Fruit fly (Drosophila melanogaster) whole organism, wandering third instar larva: ENCODE results near the gene CG6766.
"Not testable (repeated sequence)": the region's sequence is repeated elsewhere in the genome, so short reads cannot be mapped to it uniquely, and the experiment has no call there.

Experiments
- Hnf4 ChIP-seq: fragments of 200-800 bp; sonication (Bioruptor generic); optimal IDR thresholded peaks from 2 replicates; lab custom pipeline; 2016; ENCODE audit warnings: missing biosample characterization, mild to moderate bottlenecking, missing genetic modification characterization
- Rel ChIP-seq, 2 experiments: fragments of 200-800 bp; sonication (Bioruptor generic) in 1 of 2; optimal IDR thresholded peaks; 2 replicates in 1 of 2; 3 replicates in 1 of 2; lab custom pipeline; 2016 to 2019; ENCODE audit warnings: mild to moderate bottlenecking in 2 of 2, missing biosample characterization in 2 of 2, missing genetic modification characterization in 2 of 2, moderate library complexity in 1 of 2
- ey ChIP-seq: fragments of 200-800 bp; sonication (Bioruptor generic); optimal IDR thresholded peaks from 2 replicates; lab custom pipeline; 2016; ENCODE audit warnings: missing biosample characterization, missing genetic modification characterization
- h ChIP-seq: fragments of 200-800 bp; sonication (Bioruptor generic); optimal IDR thresholded peaks from 3 replicates; lab custom pipeline; 2016; ENCODE audit warnings: missing biosample characterization, mild to moderate bottlenecking, missing genetic modification characterization
- jim ChIP-seq: fragments of 175-275, 200-325 bp; sonication (Bioruptor generic); optimal IDR thresholded peaks from 2 replicates; lab custom pipeline; 2016; ENCODE audit warnings: missing biosample characterization, mild to moderate bottlenecking, missing genetic modification characterization
- pan ChIP-seq: fragments of >200 bp; optimal IDR thresholded peaks from 2 replicates; lab custom pipeline; 2017
- sage ChIP-seq: fragments of 200-800 bp; sonication (Bioruptor generic); optimal IDR thresholded peaks from 2 replicates; lab custom pipeline; 2016; ENCODE audit warnings: missing biosample characterization, mild to moderate bottlenecking, missing genetic modification characterization
- usp ChIP-seq: fragments of >200 bp; optimal IDR thresholded peaks from 2 replicates; lab custom pipeline; 2017; ENCODE audit warnings: missing biosample characterization, missing genetic modification characterization

dm6 chr2L:11996509-11996908 lies 44.0 kb downstream of the CG6766 start, which contains the start of gene Ada1-1:
- not testable (repeated sequence) for TF ChIP-seq ey (GFP tag; lab: Kevin White, UChicago); Hnf4 (GFP tag; lab: Kevin White, UChicago); jim; usp (GFP tag; lab: Kevin White, UChicago); Rel (GFP tag; optimal IDR thresholded peaks at IDR 0.05; lab: Kevin White, UChicago); Rel (tag; optimal IDR thresholded peaks at IDR 0.05; lab: Kevin White, UChicago); pan; sage; h (GFP tag; lab: Kevin White, UChicago)
